Worm (Caenorhabditis elegans) whole organism, L1 larva: Measurements from ENCODE around the gene T09A5.5.

Experiments used
- C16A3.4 ChIP-seq: fragments of 150-350 bp; optimal IDR thresholded peaks from 2 replicates; lab custom pipeline; 2014; ENCODE audit warnings: missing biosample characterization, missing genetic modification characterization
- alr-1 ChIP-seq: fragments of 200-800 bp; sonication (Bioruptor generic); optimal IDR thresholded peaks from 2 replicates; lab custom pipeline; 2018; ENCODE audit warnings: borderline replicate concordance, mild to moderate bottlenecking, missing genetic modification characterization, missing compliant biosample characterization
- blmp-1 ChIP-seq: fragments of 150-350 bp; optimal IDR thresholded peaks from 2 replicates; lab custom pipeline; 2014; ENCODE audit warnings: missing biosample characterization, missing genetic modification characterization
- ceh-82 ChIP-seq, 3 experiments: fragments of 150-350 bp in 1 of 3; sonication (generic microtip) in 2 of 3; optimal IDR thresholded peaks; 2 replicates each; lab custom pipeline; 2014 to 2017; ENCODE audit warnings: missing biosample characterization in 3 of 3, missing genetic modification characterization in 3 of 3
- dsc-1 ChIP-seq: sonication (generic microtip); optimal IDR thresholded peaks from 2 replicates; lab custom pipeline; 2016; ENCODE audit warnings: mild to moderate bottlenecking, missing genetic modification characterization, missing compliant biosample characterization
- efl-3 ChIP-seq: fragments of 200-800 bp; sonication (Bioruptor generic); optimal IDR thresholded peaks from 2 replicates; lab custom pipeline; 2018; ENCODE audit warnings: mild to moderate bottlenecking, missing genetic modification characterization, missing compliant biosample characterization
- egl-27 ChIP-seq, 2 experiments: fragments of 150-350 bp in 1 of 2; sonication (generic microtip); optimal IDR thresholded peaks; 3 replicates each; lab custom pipeline; 2017 to 2018; ENCODE audit warnings: missing biosample characterization in 2 of 2, missing genetic modification characterization in 2 of 2, missing genetic modification reagents in 2 of 2
- ets-5 ChIP-seq: fragments of 200-800 bp; sonication (Bioruptor generic); IDR thresholded peaks from 2 replicates; pipeline ENCODE4 v1.3.6; 2022; ENCODE audit warnings: missing genetic modification characterization, missing compliant biosample characterization
- fkh-8 ChIP-seq: sonication (generic microtip); optimal IDR thresholded peaks from 2 replicates; lab custom pipeline; 2016; ENCODE audit warnings: mild to moderate bottlenecking, missing genetic modification characterization, missing compliant biosample characterization
- grh-1 ChIP-seq: fragments of 200-800 bp; sonication (Bioruptor generic); IDR thresholded peaks from 2 replicates; pipeline ENCODE4 v1.3.6; 2022; ENCODE audit warnings: missing genetic modification reagents, missing genetic modification characterization, missing compliant biosample characterization
- hlh-4 ChIP-seq: sonication (generic microtip); optimal IDR thresholded peaks from 2 replicates; lab custom pipeline; 2016; ENCODE audit warnings: mild to moderate bottlenecking, missing genetic modification characterization, missing compliant biosample characterization
- hpl-2 ChIP-seq: fragments of 150-350 bp; optimal IDR thresholded peaks from 2 replicates; lab custom pipeline; 2014; ENCODE audit warnings: missing biosample characterization, missing genetic modification reagents, missing genetic modification characterization
- isw-1 ChIP-seq: fragments of 200-800 bp; sonication (Bioruptor generic); IDR thresholded peaks from 2 replicates; pipeline ENCODE4 v1.3.6; 2022; ENCODE audit warnings: missing genetic modification characterization, missing compliant biosample characterization
- jun-1 ChIP-seq: fragments of 150-350 bp; optimal IDR thresholded peaks from 2 replicates; lab custom pipeline; 2014; ENCODE audit warnings: missing biosample characterization, missing genetic modification reagents, missing genetic modification characterization
- lin-15B ChIP-seq: fragments of 150-350 bp; sonication (generic microtip); optimal IDR thresholded peaks from 3 replicates; lab custom pipeline; 2014; ENCODE audit warnings: missing biosample characterization, missing genetic modification characterization
- lin-35 ChIP-seq, 2 experiments: fragments of 150-350 bp; optimal IDR thresholded peaks; 2 replicates each; lab custom pipeline; 2014; ENCODE audit warnings: missing biosample characterization in 2 of 2, missing genetic modification characterization in 2 of 2, missing genetic modification reagents in 2 of 2
- mdl-1 ChIP-seq, 2 experiments: fragments of 150-350 bp; optimal IDR thresholded peaks; 2 replicates each; lab custom pipeline; 2014 to 2017; ENCODE audit warnings: missing biosample characterization in 2 of 2, missing genetic modification characterization in 2 of 2, inconsistent platforms in 1 of 2
- mef-2 ChIP-seq: fragments of 150-350 bp; optimal IDR thresholded peaks from 2 replicates; lab custom pipeline; 2014; ENCODE audit warnings: missing biosample characterization, missing genetic modification characterization
- mep-1 ChIP-seq: fragments of 150-350 bp; optimal IDR thresholded peaks from 2 replicates; lab custom pipeline; 2014; ENCODE audit warnings: missing biosample characterization, missing genetic modification characterization
- nhr-12 ChIP-seq: sonication (generic microtip); optimal IDR thresholded peaks from 2 replicates; lab custom pipeline; 2017; ENCODE audit warnings: missing biosample characterization, missing genetic modification characterization
- nhr-20 ChIP-seq: sonication (generic microtip); optimal IDR thresholded peaks from 2 replicates; lab custom pipeline; 2016; ENCODE audit warnings: mild to moderate bottlenecking, missing genetic modification characterization, missing compliant biosample characterization
- nhr-71 ChIP-seq: sonication (generic microtip); optimal IDR thresholded peaks from 2 replicates; lab custom pipeline; 2016; ENCODE audit warnings: mild to moderate bottlenecking, missing genetic modification characterization, moderate library complexity, missing compliant biosample characterization
- nhr-76 ChIP-seq: sonication (generic microtip); optimal IDR thresholded peaks from 2 replicates; lab custom pipeline; 2017; ENCODE audit warnings: missing biosample characterization, missing genetic modification characterization
- nhr-77 ChIP-seq: fragments of 150-350 bp; optimal IDR thresholded peaks from 2 replicates; lab custom pipeline; 2014; ENCODE audit warnings: missing biosample characterization, missing genetic modification characterization
- pag-3 ChIP-seq: sonication (generic microtip); optimal IDR thresholded peaks from 2 replicates; lab custom pipeline; 2017; ENCODE audit warnings: missing genetic modification characterization, mild to moderate bottlenecking, missing compliant biosample characterization, antibody characterized with exemption, borderline replicate concordance; ENCODE audit not compliant: insufficient read depth
- pax-3 ChIP-seq: fragments of 200-800 bp; sonication (Bioruptor generic); optimal IDR thresholded peaks from 2 replicates; lab custom pipeline; 2018; ENCODE audit warnings: mild to moderate bottlenecking, missing genetic modification characterization, moderate library complexity, missing compliant biosample characterization
- snpc-4 ChIP-seq: fragments of 150-350 bp; optimal IDR thresholded peaks from 2 replicates; lab custom pipeline; 2014; ENCODE audit warnings: missing biosample characterization, missing genetic modification characterization
- snu-23 ChIP-seq: sonication (generic microtip); optimal IDR thresholded peaks from 2 replicates; lab custom pipeline; 2016; ENCODE audit warnings: missing genetic modification characterization, missing compliant biosample characterization
- swsn-7 ChIP-seq: sonication (generic microtip); optimal IDR thresholded peaks from 2 replicates; lab custom pipeline; 2016; ENCODE audit warnings: missing genetic modification characterization, missing compliant biosample characterization
- tlp-1 ChIP-seq: fragments of 150-350 bp; optimal IDR thresholded peaks from 2 replicates; lab custom pipeline; 2014; ENCODE audit warnings: missing biosample characterization, missing genetic modification characterization
- unc-130 ChIP-seq: fragments of 150-350 bp; optimal IDR thresholded peaks from 2 replicates; lab custom pipeline; 2017; ENCODE audit warnings: missing biosample characterization, missing genetic modification characterization, inconsistent platforms
- unc-98 ChIP-seq: fragments of 200-800 bp; sonication (Bioruptor generic); IDR thresholded peaks from 2 replicates; pipeline ENCODE4 v1.3.6; 2022; ENCODE audit warnings: missing genetic modification characterization, missing compliant biosample characterization
- xbp-1 ChIP-seq: sonication (generic microtip); optimal IDR thresholded peaks from 2 replicates; lab custom pipeline; 2016; ENCODE audit warnings: missing genetic modification characterization, missing compliant biosample characterization
- zag-1 ChIP-seq: fragments of 150-350 bp; optimal IDR thresholded peaks from 2 replicates; lab custom pipeline; 2014; ENCODE audit warnings: missing biosample characterization, missing genetic modification characterization
- ztf-11 ChIP-seq, 2 experiments: sonication (generic microtip); optimal IDR thresholded peaks; 2 replicates each; lab custom pipeline; 2016 to 2017; ENCODE audit warnings: missing genetic modification characterization in 2 of 2, missing biosample characterization in 1 of 2, missing compliant biosample characterization in 1 of 2

Gene T09A5.5

ce11 chrII:7836613-7837226 is 16.9 kb downstream of the T09A5.5 start (continued):
- TF ChIP-seq unc-98 = peak; percentile 60
- TF ChIP-seq nhr-20 (tag; lab: Kevin White, UChicago) = peak; percentile 84
- TF ChIP-seq snu-23 (GFP tag; lab: Kevin White, UChicago) = peak; percentile 63
- peak in 1 of 2 experiments; percentile 61 for TF ChIP-seq mdl-1 (tag; optimal IDR thresholded peaks at IDR 0.05; lab: Kevin White, UChicago)
- TF ChIP-seq, all 84 proteins: peak for 25

ce11 chrII:7835314-7835713 is 18.3 kb downstream of the T09A5.5 start, which contains the start of gene cex-2:
Gene cex-2, minus strand, starts transcription at chrII:7835414.
- TF ChIP-seq xbp-1 (tag; lab: Kevin White, UChicago) = no peak
- no peak for TF ChIP-seq alr-1 (tag; lab: Kevin White, UChicago)
- TF ChIP-seq C16A3.4 (tag; lab: Kevin White, UChicago) = no peak
- no peak for TF ChIP-seq lin-35 (GFP tag; optimal IDR thresholded peaks at IDR 0.05; lab: Kevin White, UChicago)
- TF ChIP-seq fkh-8 = no peak
- no peak for TF ChIP-seq ztf-11 (tag; optimal IDR thresholded peaks at IDR 0.05; lab: Kevin White, UChicago)
- TF ChIP-seq nhr-77 (tag; lab: Kevin White, UChicago) = no peak
- TF ChIP-seq nhr-71 (tag; lab: Kevin White, UChicago) = no peak
- no peak for TF ChIP-seq mep-1 (tag; lab: Kevin White, UChicago)
- no peak for TF ChIP-seq snpc-4 (tag; lab: Kevin White, UChicago)
- no peak for TF ChIP-seq zag-1 (tag; lab: Kevin White, UChicago)
- TF ChIP-seq swsn-7 (tag; lab: Kevin White, UChicago) = no peak
- no peak for TF ChIP-seq nhr-12 (tag; lab: Kevin White, UChicago)
- no peak for TF ChIP-seq ceh-82 (tag; optimal IDR thresholded peaks at IDR 0.05; lab: Kevin White, UChicago)

ce11 chrII:7832054-7832453 is 21.5 kb downstream of the T09A5.5 start, which contains the start of gene T09A5.14:
Gene T09A5.14, plus strand, starts transcription at chrII:7832354.
- TF ChIP-seq dsc-1 (peak; percentile 46), grh-1 (no peak), unc-130 (tag; lab: Kevin White, UChicago) (no peak), nhr-20 (tag; lab: Kevin White, UChicago) (no peak), nhr-77 (tag; lab: Kevin White, UChicago) (no peak)

- TF ChIP-seq dsc-1 (peak; percentile 3), nhr-71 (tag; lab: Kevin White, UChicago) (no peak)
- TF ChIP-seq, all 84 proteins: peak for 1
Observed at ce11 chrII:7829616-7830015, 24.0 kb downstream of the T09A5.5 start.

ce11 chrII:7827883-7828282 is 25.7 kb downstream of the T09A5.5 start:
- TF ChIP-seq pax-3 (tag; lab: Kevin White, UChicago) = peak; percentile 41
- no peak for TF ChIP-seq ets-5
- TF ChIP-seq dsc-1 = peak; percentile 83

- no peak for TF ChIP-seq blmp-1
- no peak for TF ChIP-seq hpl-2 (GFP tag; lab: Kevin White, UChicago)
- TF ChIP-seq nhr-76 (tag; lab: Kevin White, UChicago) = no peak
- TF ChIP-seq tlp-1 = no peak
- TF ChIP-seq jun-1 (tag; lab: Kevin White, UChicago) = no peak
- TF ChIP-seq egl-27 (tag; optimal IDR thresholded peaks at IDR 0.05; lab: Kevin White, UChicago) = no peak
- no peak for TF ChIP-seq isw-1 (GFP tag; lab: Robert Waterston, UW)
- TF ChIP-seq mef-2 = no peak
- no peak for TF ChIP-seq pag-3 (tag; lab: Kevin White, UChicago)
- no peak for TF ChIP-seq dsc-1
- no peak for TF ChIP-seq lin-15B (tag; lab: Kevin White, UChicago)
- TF ChIP-seq hlh-4 = no peak
- TF ChIP-seq efl-3 (GFP tag; lab: Kevin White, UChicago) = no peak
- TF ChIP-seq fkh-8 = no peak
Observed at ce11 chrII:7825107-7825506, 28.5 kb downstream of the T09A5.5 start, which contains the start of gene srw-62. Gene srw-62, plus strand, starts transcription at chrII:7825407.
